Fruit fly (Drosophila melanogaster): Measurements from ENCODE around the gene ppk24.
A peak's percentile ranks its signal among the peaks of the same experiment; 100 is the strongest.

ppk24 gene

dm6 chr3R:31243079-31243668, 22.4 kb upstream of the ppk24 start:
- TF ChIP-seq CG7045 (GFP tag; optimal IDR thresholded peaks at IDR 0.05) (no peak), toe (GFP tag; optimal IDR thresholded peaks at IDR 0.05) (no peak), bab1 (GFP tag; optimal IDR thresholded peaks at IDR 0.05) (no peak), Crg-1 (GFP tag; optimal IDR thresholded peaks at IDR 0.05) (no peak), ovo (GFP tag; optimal IDR thresholded peaks at IDR 0.05) (no peak), Hr96 (GFP tag; optimal IDR thresholded peaks at IDR 0.05) (no peak), CG1620 (GFP tag; optimal IDR thresholded peaks at IDR 0.05) (no peak), cic (GFP tag; optimal IDR thresholded peaks at IDR 0.05) (no peak), kay (GFP tag; ENCODE audit: borderline replicate concordance) (no peak), Clk (GFP tag; optimal IDR thresholded peaks at IDR 0.05) (no peak), CG14711 (tag; optimal IDR thresholded peaks at IDR 0.05) (no peak), pad (GFP tag; optimal IDR thresholded peaks at IDR 0.05) (no peak), Mnt (GFP tag; optimal IDR thresholded peaks at IDR 0.05) (no peak), tj (GFP tag; optimal IDR thresholded peaks at IDR 0.05) (no peak), CG5204 (GFP tag; optimal IDR thresholded peaks at IDR 0.05) (no peak), CG7101 (tag; optimal IDR thresholded peaks at IDR 0.05) (no peak), CG33017 (tag; optimal IDR thresholded peaks at IDR 0.05) (no peak), CG12768 (GFP tag; optimal IDR thresholded peaks at IDR 0.05) (no peak), CG11617 (GFP tag; optimal IDR thresholded peaks at IDR 0.05) (no peak)

- TF ChIP-seq kay (GFP tag; ENCODE audit: borderline replicate concordance) = no peak
- no peak for TF ChIP-seq CG5204 (GFP tag; optimal IDR thresholded peaks at IDR 0.05)
- TF ChIP-seq toe (GFP tag; optimal IDR thresholded peaks at IDR 0.05) = no peak
- TF ChIP-seq CG12768 (GFP tag; optimal IDR thresholded peaks at IDR 0.05) = no peak
- TF ChIP-seq CG1620 (GFP tag; optimal IDR thresholded peaks at IDR 0.05) = no peak
- TF ChIP-seq cnc (optimal IDR thresholded peaks at IDR 0.05) = no peak
- TF ChIP-seq CG11617 (GFP tag; optimal IDR thresholded peaks at IDR 0.05) = no peak
- no peak for TF ChIP-seq Crg-1 (GFP tag; optimal IDR thresholded peaks at IDR 0.05)
- no peak for TF ChIP-seq cic (GFP tag; optimal IDR thresholded peaks at IDR 0.05)
- no peak for TF ChIP-seq pad (GFP tag; optimal IDR thresholded peaks at IDR 0.05)
- TF ChIP-seq Clk (GFP tag; optimal IDR thresholded peaks at IDR 0.05) = no peak
- TF ChIP-seq CG7101 (tag; optimal IDR thresholded peaks at IDR 0.05) = no peak
- TF ChIP-seq bab1 (GFP tag; optimal IDR thresholded peaks at IDR 0.05) = no peak
- TF ChIP-seq tj (GFP tag; optimal IDR thresholded peaks at IDR 0.05) = no peak
- no peak for TF ChIP-seq CG7045 (GFP tag; optimal IDR thresholded peaks at IDR 0.05)
- no peak for TF ChIP-seq Hr96 (GFP tag; optimal IDR thresholded peaks at IDR 0.05)
- TF ChIP-seq Mnt (GFP tag; optimal IDR thresholded peaks at IDR 0.05) = no peak
- no peak for TF ChIP-seq ovo (GFP tag; optimal IDR thresholded peaks at IDR 0.05)
- no peak for TF ChIP-seq CG14711 (tag; optimal IDR thresholded peaks at IDR 0.05)
These were observed 19.7 kb upstream of the ppk24 start for dm6 chr3R:31245785-31246184.

dm6 chr3R:31247281-31247995, 18.1 kb upstream of the ppk24 start:
- TF ChIP-seq cic (GFP tag; optimal IDR thresholded peaks at IDR 0.05) = no peak
- TF ChIP-seq Mnt (GFP tag; optimal IDR thresholded peaks at IDR 0.05) = no peak
- TF ChIP-seq Crg-1 (GFP tag; optimal IDR thresholded peaks at IDR 0.05) = no peak
- TF ChIP-seq pad (GFP tag; optimal IDR thresholded peaks at IDR 0.05) = no peak
- no peak for TF ChIP-seq toe (GFP tag; optimal IDR thresholded peaks at IDR 0.05)
- no peak for TF ChIP-seq CG11617 (GFP tag; optimal IDR thresholded peaks at IDR 0.05)
- TF ChIP-seq tj (GFP tag; optimal IDR thresholded peaks at IDR 0.05) = no peak
- no peak for TF ChIP-seq CG5204 (GFP tag; optimal IDR thresholded peaks at IDR 0.05)
- no peak for TF ChIP-seq Clk (GFP tag; optimal IDR thresholded peaks at IDR 0.05)
- TF ChIP-seq Hr96 (GFP tag; optimal IDR thresholded peaks at IDR 0.05) = no peak
- no peak for TF ChIP-seq CG14711 (tag; optimal IDR thresholded peaks at IDR 0.05)
- TF ChIP-seq CG7045 (GFP tag; optimal IDR thresholded peaks at IDR 0.05) = no peak
- no peak for TF ChIP-seq cnc (optimal IDR thresholded peaks at IDR 0.05)
- no peak for TF ChIP-seq kay (GFP tag; ENCODE audit: borderline replicate concordance)
- no peak for TF ChIP-seq CG1620 (GFP tag; optimal IDR thresholded peaks at IDR 0.05)
- TF ChIP-seq CG33017 (tag; optimal IDR thresholded peaks at IDR 0.05) = no peak
- no peak for TF ChIP-seq bab1 (GFP tag; optimal IDR thresholded peaks at IDR 0.05)
- TF ChIP-seq ovo (GFP tag; optimal IDR thresholded peaks at IDR 0.05) = no peak
- TF ChIP-seq CG12768 (GFP tag; optimal IDR thresholded peaks at IDR 0.05) = no peak

dm6 chr3R:31248245-31248644, 17.3 kb upstream of the ppk24 start:
- TF ChIP-seq Mnt (GFP tag; optimal IDR thresholded peaks at IDR 0.05) = no peak
- no peak for TF ChIP-seq toe (GFP tag; optimal IDR thresholded peaks at IDR 0.05)
- no peak for TF ChIP-seq pad (GFP tag; optimal IDR thresholded peaks at IDR 0.05)
- no peak for TF ChIP-seq CG14711 (tag; optimal IDR thresholded peaks at IDR 0.05)
- no peak for TF ChIP-seq CG33017 (tag; optimal IDR thresholded peaks at IDR 0.05)
- no peak for TF ChIP-seq cnc (optimal IDR thresholded peaks at IDR 0.05)
- no peak for TF ChIP-seq CG12768 (GFP tag; optimal IDR thresholded peaks at IDR 0.05)
- TF ChIP-seq cic (GFP tag; optimal IDR thresholded peaks at IDR 0.05) = no peak

- peak; percentile 23 for TF ChIP-seq Hr96 (GFP tag; optimal IDR thresholded peaks at IDR 0.05)
- TF ChIP-seq cic (GFP tag; optimal IDR thresholded peaks at IDR 0.05) = peak; percentile 19
- TF ChIP-seq CG5204 (GFP tag; optimal IDR thresholded peaks at IDR 0.05) = peak; percentile 67
- TF ChIP-seq bab1 (GFP tag; optimal IDR thresholded peaks at IDR 0.05) = no peak
- TF ChIP-seq kay (GFP tag; ENCODE audit: borderline replicate concordance) = no peak
- peak; percentile 68 for TF ChIP-seq CG14711 (tag; optimal IDR thresholded peaks at IDR 0.05)
- no peak for TF ChIP-seq cnc (optimal IDR thresholded peaks at IDR 0.05)
- peak; percentile 69 for TF ChIP-seq CG12768 (GFP tag; optimal IDR thresholded peaks at IDR 0.05)
- peak; percentile 38 for TF ChIP-seq tj (GFP tag; optimal IDR thresholded peaks at IDR 0.05)
- peak; percentile 27 for TF ChIP-seq Mnt (GFP tag; optimal IDR thresholded peaks at IDR 0.05)
- TF ChIP-seq toe (GFP tag; optimal IDR thresholded peaks at IDR 0.05) = no peak
- TF ChIP-seq CG7045 (GFP tag; optimal IDR thresholded peaks at IDR 0.05) = peak; percentile 45
- TF ChIP-seq CG1620 (GFP tag; optimal IDR thresholded peaks at IDR 0.05) = no peak
- no peak for TF ChIP-seq Clk (GFP tag; optimal IDR thresholded peaks at IDR 0.05)
- TF ChIP-seq CG33017 (tag; optimal IDR thresholded peaks at IDR 0.05) = peak; percentile 84
- TF ChIP-seq Crg-1 (GFP tag; optimal IDR thresholded peaks at IDR 0.05) = no peak
- peak; percentile 79 for TF ChIP-seq CG7101 (tag; optimal IDR thresholded peaks at IDR 0.05)
- TF ChIP-seq ovo (GFP tag; optimal IDR thresholded peaks at IDR 0.05) = no peak
- peak; percentile 70 for TF ChIP-seq CG11617 (GFP tag; optimal IDR thresholded peaks at IDR 0.05)
- peak; percentile 26 for TF ChIP-seq pad (GFP tag; optimal IDR thresholded peaks at IDR 0.05)
These were observed 15.0 kb upstream of the ppk24 start for dm6 chr3R:31250426-31251034.
